Worm (Caenorhabditis elegans): ENCODE data around the gene F41F3.1.

The F41F3.1 gene

DNA sequence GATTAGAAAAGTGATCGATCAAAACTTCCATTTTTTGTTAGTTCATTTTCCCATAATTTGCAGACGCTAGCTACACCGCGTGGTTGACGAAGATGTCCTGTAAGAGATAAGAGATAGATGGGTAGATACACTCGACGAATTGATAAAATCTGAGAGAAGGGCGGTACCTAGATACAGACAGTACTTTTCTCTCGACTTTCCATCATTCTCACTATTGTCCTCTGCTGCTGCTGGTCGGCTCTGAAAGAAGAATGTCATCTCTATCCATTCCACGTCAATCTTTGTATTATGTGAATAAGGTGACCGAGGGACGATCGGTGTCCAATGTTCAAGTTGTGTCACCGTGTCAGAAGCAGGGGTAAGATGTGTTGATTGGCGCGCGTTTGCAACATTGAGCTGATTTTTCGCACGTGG lies 25.8 kb upstream of the F41F3.1 start, which contains the start of gene pmt-2:
Gene pmt-2, plus strand, starts transcription at position 64 of the 414 bp plus-strand sequence.
- TF ChIP-seq ama-1 (optimal IDR thresholded peaks at IDR 0.05) (no peak), flt-1 (GFP tag; IDR thresholded peaks at IDR 0.05) (no peak), sea-1 (GFP tag; conservative IDR thresholded peaks at IDR 0.05) (no peak), tbx-37 (GFP tag; conservative IDR thresholded peaks at IDR 0.05) (no peak), ceh-36 (tag; optimal IDR thresholded peaks at IDR 0.05) (no peak), ets-7 (tag; optimal IDR thresholded peaks at IDR 0.05) (no peak), pes-1 (GFP tag; IDR thresholded peaks at IDR 0.05) (no peak), F13C5.2 (tag; optimal IDR thresholded peaks at IDR 0.05) (no peak), ceh-13 (GFP tag; optimal IDR thresholded peaks at IDR 0.05) (no peak), scrt-1 (GFP tag; IDR thresholded peaks at IDR 0.05) (no peak), hnd-1 (tag; optimal IDR thresholded peaks at IDR 0.05) (no peak), hmbx-1 (tag; optimal IDR thresholded peaks at IDR 0.05) (no peak), aly-1 (tag; optimal IDR thresholded peaks at IDR 0.05) (no peak), hmg-4 (GFP tag; optimal IDR thresholded peaks at IDR 0.05) (no peak)

DNA sequence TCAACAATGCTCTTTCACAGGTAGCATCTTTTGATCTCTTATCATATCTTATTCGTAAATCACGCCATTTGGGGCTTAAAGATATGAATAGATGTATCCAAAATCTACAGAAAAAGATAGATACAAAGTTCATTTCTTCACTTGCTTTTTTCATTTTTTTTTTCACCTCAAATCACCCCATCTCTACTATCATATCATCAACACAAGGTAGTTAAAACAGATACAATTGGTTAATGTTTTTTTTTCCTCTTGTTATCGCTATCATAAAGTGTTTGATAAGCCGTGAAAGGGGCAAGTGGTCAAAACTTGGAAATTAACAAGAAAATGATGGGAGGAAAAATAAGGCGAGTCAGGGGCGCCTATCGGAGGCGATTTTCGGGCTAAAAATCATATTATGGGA lies 24.1 kb upstream of the F41F3.1 start:
- TF ChIP-seq hmg-4 (GFP tag; optimal IDR thresholded peaks at IDR 0.05): no peak
- TF ChIP-seq sea-1 (GFP tag; conservative IDR thresholded peaks at IDR 0.05): no peak
- TF ChIP-seq hmbx-1 (tag; optimal IDR thresholded peaks at IDR 0.05): no peak
- no peak for TF ChIP-seq flt-1 (GFP tag; IDR thresholded peaks at IDR 0.05)
- no peak for TF ChIP-seq pes-1 (GFP tag; IDR thresholded peaks at IDR 0.05)
- TF ChIP-seq ceh-36 (tag; optimal IDR thresholded peaks at IDR 0.05): no peak
- TF ChIP-seq tra-4 (tag; optimal IDR thresholded peaks at IDR 0.05): no peak
- no peak for TF ChIP-seq B0310.2 (tag; optimal IDR thresholded peaks at IDR 0.05)
- TF ChIP-seq ets-7 (tag; optimal IDR thresholded peaks at IDR 0.05): no peak
- no peak for TF ChIP-seq F13C5.2 (tag; optimal IDR thresholded peaks at IDR 0.05)
- TF ChIP-seq tbx-11 (GFP tag; IDR thresholded peaks at IDR 0.05): no peak
- no peak for TF ChIP-seq scrt-1 (GFP tag; IDR thresholded peaks at IDR 0.05)
- no peak for TF ChIP-seq hnd-1 (tag; optimal IDR thresholded peaks at IDR 0.05)
- TF ChIP-seq ceh-13 (GFP tag; optimal IDR thresholded peaks at IDR 0.05): no peak
- TF ChIP-seq aly-1 (tag; optimal IDR thresholded peaks at IDR 0.05): no peak
- TF ChIP-seq ama-1 (optimal IDR thresholded peaks at IDR 0.05): no peak
- no peak for TF ChIP-seq tbx-37 (GFP tag; conservative IDR thresholded peaks at IDR 0.05)

DNA sequence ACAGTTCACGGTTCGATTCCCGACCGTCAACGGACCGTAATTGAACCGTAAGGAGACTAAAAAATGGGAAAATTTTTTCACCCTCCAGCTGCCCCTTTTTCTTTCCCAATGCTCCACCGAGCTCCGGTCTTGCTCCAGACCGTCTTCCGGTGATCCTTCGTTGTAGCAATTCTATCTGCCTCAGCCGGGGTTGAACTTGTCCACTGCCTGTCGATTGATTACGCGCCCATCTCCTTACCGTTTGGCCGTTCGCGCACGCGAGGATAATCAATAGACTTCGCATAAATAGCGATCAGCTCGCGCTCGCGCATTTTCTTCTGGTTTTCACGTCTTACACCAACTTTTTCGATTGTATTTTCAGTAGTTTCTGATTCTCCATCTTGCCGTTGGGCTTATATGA lies 21.5 kb upstream of the F41F3.1 start:
- TF ChIP-seq scrt-1 (GFP tag; IDR thresholded peaks at IDR 0.05): 0 out of 2 replicates have a peak, but pooled peaks have one; percentile 49

DNA sequence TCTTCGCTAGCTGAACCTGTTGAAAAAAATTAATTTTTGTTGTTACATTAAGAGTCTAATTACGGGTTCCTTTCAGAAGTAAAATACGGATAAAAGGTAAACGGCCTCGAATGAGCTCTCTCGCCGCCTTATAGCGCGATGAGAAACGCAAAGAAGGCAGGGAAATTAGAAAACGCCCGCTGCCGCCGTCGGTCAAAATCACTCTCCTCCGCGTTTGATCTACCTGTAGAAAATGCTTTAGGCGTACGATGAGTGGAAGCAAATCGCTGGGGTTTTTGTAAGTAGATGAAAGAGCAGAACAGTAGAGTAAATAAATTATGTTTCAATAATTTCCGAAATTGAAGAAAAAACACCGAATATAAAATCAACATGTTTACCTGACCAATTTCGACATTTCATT lies 17.2 kb upstream of the F41F3.1 start:
- TF ChIP-seq scrt-1 (GFP tag; IDR thresholded peaks at IDR 0.05) (no peak), pes-1 (GFP tag; IDR thresholded peaks at IDR 0.05) (no peak), ceh-13 (GFP tag; optimal IDR thresholded peaks at IDR 0.05) (no peak), tra-4 (tag; optimal IDR thresholded peaks at IDR 0.05) (no peak), flt-1 (GFP tag; IDR thresholded peaks at IDR 0.05) (no peak), ceh-36 (tag; optimal IDR thresholded peaks at IDR 0.05) (no peak), tbx-11 (GFP tag; IDR thresholded peaks at IDR 0.05) (no peak), ama-1 (optimal IDR thresholded peaks at IDR 0.05) (no peak), F13C5.2 (tag; optimal IDR thresholded peaks at IDR 0.05) (no peak), tbx-37 (GFP tag; conservative IDR thresholded peaks at IDR 0.05) (no peak), hmg-4 (GFP tag; optimal IDR thresholded peaks at IDR 0.05) (no peak), hmbx-1 (tag; optimal IDR thresholded peaks at IDR 0.05) (no peak)

DNA sequence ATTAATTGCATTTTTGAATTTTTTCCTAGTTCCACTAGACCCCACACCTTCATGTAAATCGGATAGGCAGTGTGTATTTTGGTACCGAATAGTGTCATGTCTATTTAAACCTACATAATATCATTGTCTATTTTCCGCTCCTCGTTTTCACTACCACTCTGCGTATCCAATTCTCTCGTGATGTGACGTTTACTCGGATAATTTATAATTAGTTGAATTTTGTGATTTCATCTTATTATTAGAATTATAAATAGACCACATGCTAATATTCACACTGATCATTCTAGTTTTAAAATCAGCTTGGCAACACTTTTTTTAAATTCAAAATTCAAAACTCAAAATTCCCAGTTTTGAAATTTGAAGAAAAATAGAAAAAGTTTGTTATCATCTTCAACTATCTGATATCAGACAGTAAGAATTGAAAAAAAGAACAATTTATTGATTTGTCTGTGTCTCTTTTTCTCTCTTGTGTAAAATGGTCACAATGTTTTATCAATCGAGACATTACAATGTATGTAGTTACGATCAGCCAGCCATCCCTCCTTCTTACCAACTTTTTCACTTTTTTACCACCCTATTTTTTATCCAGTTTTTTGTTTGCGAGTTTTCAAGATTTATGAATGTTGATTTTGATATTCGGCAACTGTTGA lies 13.7 kb upstream of the F41F3.1 start:
- no peak for TF ChIP-seq hmbx-1 (tag; optimal IDR thresholded peaks at IDR 0.05)

DNA sequence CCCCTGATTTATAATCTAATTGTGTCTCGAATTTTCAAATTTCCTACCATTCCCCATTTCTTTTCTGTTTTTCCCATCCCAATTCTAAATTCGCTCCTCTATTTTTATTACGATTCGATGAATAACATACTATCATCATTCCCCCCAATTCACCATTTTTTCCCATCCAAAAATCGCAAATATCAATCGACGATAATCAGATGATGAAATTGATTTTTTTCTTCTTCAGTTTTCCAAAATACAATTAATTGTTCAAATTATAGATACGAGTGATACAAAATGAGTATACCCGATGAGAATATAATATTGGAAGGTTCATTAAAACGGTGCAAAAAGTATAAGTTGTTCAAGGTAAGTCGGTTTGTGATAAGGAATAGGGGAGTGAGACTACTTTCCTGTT lies 11.7 kb upstream of the F41F3.1 start, which contains the start of gene soc-1:
Gene soc-1, plus strand, starts transcription at position 262 of the 400 bp plus-strand sequence.
- TF ChIP-seq flt-1 (GFP tag; IDR thresholded peaks at IDR 0.05) (no peak), scrt-1 (GFP tag; IDR thresholded peaks at IDR 0.05) (no peak), sea-1 (GFP tag; conservative IDR thresholded peaks at IDR 0.05) (no peak), hmbx-1 (tag; optimal IDR thresholded peaks at IDR 0.05) (no peak), ets-7 (tag; optimal IDR thresholded peaks at IDR 0.05) (no peak), tbx-37 (GFP tag; conservative IDR thresholded peaks at IDR 0.05) (no peak), F13C5.2 (tag; optimal IDR thresholded peaks at IDR 0.05) (no peak), tra-4 (tag; optimal IDR thresholded peaks at IDR 0.05) (no peak), hnd-1 (tag; optimal IDR thresholded peaks at IDR 0.05) (no peak), ama-1 (optimal IDR thresholded peaks at IDR 0.05) (no peak), tbx-11 (GFP tag; IDR thresholded peaks at IDR 0.05) (no peak), pes-1 (GFP tag; IDR thresholded peaks at IDR 0.05) (no peak), ceh-36 (tag; optimal IDR thresholded peaks at IDR 0.05) (no peak)

DNA sequence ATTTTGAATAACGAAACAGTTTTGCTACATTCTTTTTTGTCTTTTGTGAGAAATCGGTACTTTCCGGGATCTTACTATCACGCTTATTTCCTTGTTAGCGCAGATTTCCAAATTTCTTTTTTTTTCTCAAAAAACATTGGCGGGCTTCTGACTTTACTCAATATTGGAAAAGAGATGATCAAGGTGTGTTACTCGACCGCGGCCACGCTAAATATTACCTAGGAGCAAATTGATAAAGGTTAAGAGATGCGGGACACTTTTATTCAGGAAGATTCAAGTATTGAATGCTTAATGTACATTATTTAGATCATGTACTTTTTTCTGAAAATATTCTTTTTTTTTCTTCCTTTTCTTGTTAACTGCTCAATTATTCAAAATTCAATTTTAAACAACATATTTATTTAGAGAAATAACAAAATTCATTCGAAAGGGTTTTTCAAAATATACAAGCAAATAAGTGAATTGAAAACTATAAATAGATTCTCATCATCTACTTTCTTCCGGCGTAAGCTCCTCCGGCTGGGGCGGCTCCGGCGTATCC lies 7.0 kb upstream of the F41F3.1 start:
- TF ChIP-seq hmbx-1 (tag; optimal IDR thresholded peaks at IDR 0.05) (no peak), flt-1 (GFP tag; IDR thresholded peaks at IDR 0.05) (no peak), scrt-1 (GFP tag; IDR thresholded peaks at IDR 0.05) (no peak), B0310.2 (tag; optimal IDR thresholded peaks at IDR 0.05) (no peak), ama-1 (optimal IDR thresholded peaks at IDR 0.05) (no peak)

DNA sequence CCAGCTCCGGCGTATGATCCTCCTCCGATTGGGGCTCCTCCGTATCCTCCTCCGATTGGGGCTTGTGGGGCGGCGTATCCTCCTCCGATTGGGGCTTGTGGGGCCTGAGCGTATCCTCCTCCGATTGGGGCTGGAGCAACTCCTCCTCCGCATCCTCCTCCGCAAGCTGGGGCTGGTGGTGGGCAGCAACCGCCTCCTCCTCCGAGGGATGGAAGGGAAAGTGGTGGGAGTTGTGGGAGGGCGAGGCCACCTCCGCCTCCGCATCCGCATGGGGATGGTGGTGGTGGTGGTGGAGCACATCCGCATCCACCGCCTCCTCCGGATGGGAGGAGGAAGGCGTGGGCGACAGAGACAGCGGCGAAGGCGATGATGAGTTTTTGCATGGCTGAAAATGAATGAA lies 6.5 kb upstream of the F41F3.1 start, which contains the start of gene F41F3.3:
Gene F41F3.3, minus strand, starts transcription at position 383 of the 400 bp plus-strand sequence.
- TF ChIP-seq tbx-37 (GFP tag; conservative IDR thresholded peaks at IDR 0.05): no peak
- TF ChIP-seq aly-1 (tag; optimal IDR thresholded peaks at IDR 0.05): peak; percentile 47
- no peak for TF ChIP-seq B0310.2 (tag; optimal IDR thresholded peaks at IDR 0.05)
- TF ChIP-seq flt-1 (GFP tag; IDR thresholded peaks at IDR 0.05): no peak
- TF ChIP-seq scrt-1 (GFP tag; IDR thresholded peaks at IDR 0.05): peak; percentile 76
- no peak for TF ChIP-seq tra-4 (tag; optimal IDR thresholded peaks at IDR 0.05)
- TF ChIP-seq hmg-4 (GFP tag; optimal IDR thresholded peaks at IDR 0.05): peak; percentile 33
- no peak for TF ChIP-seq hmbx-1 (tag; optimal IDR thresholded peaks at IDR 0.05)
- no peak for TF ChIP-seq ceh-36 (tag; optimal IDR thresholded peaks at IDR 0.05)

All from whole organism, early embryonic.